Fruit fly (Drosophila melanogaster) whole organism, embryonic: ENCODE measurements around the gene RpL32.

ENCODE experiments used
- CG10462 ChIP-seq: fragments of 200-800 bp; sonication (Bioruptor generic); optimal IDR thresholded peaks from 2 replicates; lab custom pipeline; 2016; ENCODE audit warnings: missing biosample characterization, missing genetic modification characterization
- CG11695 ChIP-seq: fragments of 200-800 bp; sonication (Bioruptor generic); IDR thresholded peaks from 3 replicates; pipeline ENCODE4 v1.3.6; 2022; ENCODE audit warnings: missing biosample characterization, missing genetic modification characterization
- CG12659 ChIP-seq: fragments of 200-800 bp; sonication (Bioruptor generic); optimal IDR thresholded peaks from 3 replicates; lab custom pipeline; 2017; ENCODE audit warnings: mild to moderate bottlenecking, missing biosample characterization, missing genetic modification reagents, missing genetic modification characterization
- CG14860 ChIP-seq: fragments of 200-800 bp; sonication (Bioruptor generic); IDR thresholded peaks from 3 replicates; pipeline ENCODE4 v1.3.6; 2022; ENCODE audit warnings: missing biosample characterization, missing genetic modification characterization; ENCODE audit not compliant: partially characterized antibody
- CG15011 ChIP-seq: fragments of 200-800 bp; sonication (Bioruptor generic); optimal IDR thresholded peaks from 3 replicates; lab custom pipeline; 2018; ENCODE audit warnings: missing biosample characterization, mild to moderate bottlenecking, missing genetic modification characterization
- CG15514 ChIP-seq: fragments of 200-800 bp; sonication (Bioruptor generic); optimal IDR thresholded peaks from 3 replicates; lab custom pipeline; 2017; ENCODE audit warnings: missing biosample characterization, missing genetic modification characterization, mild to moderate bottlenecking, moderate library complexity, missing genetic modification reagents
- CG16863 ChIP-seq: fragments of 200-800 bp; sonication (Bioruptor generic); optimal IDR thresholded peaks from 3 replicates; lab custom pipeline; 2016; ENCODE audit warnings: missing biosample characterization, missing genetic modification characterization
- CG17361 ChIP-seq: fragments of 200-800 bp; sonication (Bioruptor generic); IDR thresholded peaks from 3 replicates; pipeline ENCODE4 v1.3.6; 2022; ENCODE audit warnings: missing biosample characterization, missing genetic modification characterization
- CG17568 ChIP-seq: fragments of 200-800 bp; sonication (Bioruptor generic); optimal IDR thresholded peaks from 2 replicates; lab custom pipeline; 2018; ENCODE audit warnings: missing biosample characterization, mild to moderate bottlenecking, missing genetic modification characterization, moderate library complexity
- CG17612 ChIP-seq: fragments of 200-800 bp; sonication (Bioruptor generic); IDR thresholded peaks from 2 replicates; pipeline ENCODE4 v1.3.6; 2022; ENCODE audit warnings: missing biosample characterization, missing genetic modification characterization
- CG17802 ChIP-seq: fragments of 200-800 bp; sonication (Bioruptor generic); optimal IDR thresholded peaks from 2 replicates; lab custom pipeline; 2018; ENCODE audit warnings: missing biosample characterization, mild to moderate bottlenecking, missing genetic modification characterization, moderate library complexity
- CG31224 ChIP-seq: fragments of 200-800 bp; sonication (Bioruptor generic); IDR thresholded peaks from 2 replicates; pipeline ENCODE4 v1.3.6; 2022; ENCODE audit warnings: missing biosample characterization, missing genetic modification characterization
- CG31441 ChIP-seq: fragments of 200-800 bp; sonication (Bioruptor generic); IDR thresholded peaks from 2 replicates; pipeline ENCODE4 v1.3.6; 2022; ENCODE audit warnings: missing biosample characterization, missing genetic modification characterization
- CG3407 ChIP-seq: fragments of 200-800 bp; sonication (Bioruptor generic); optimal IDR thresholded peaks from 2 replicates; lab custom pipeline; 2018; ENCODE audit warnings: missing biosample characterization, mild to moderate bottlenecking, missing genetic modification characterization
- CG34224 ChIP-seq: fragments of 200-800 bp; sonication (Bioruptor generic); IDR thresholded peaks from 3 replicates; pipeline ENCODE4 v1.3.6; 2022; ENCODE audit warnings: missing biosample characterization, missing genetic modification characterization; ENCODE audit not compliant: partially characterized antibody
- CG3847 ChIP-seq: fragments of 200-800 bp; sonication (Bioruptor generic); IDR thresholded peaks from 2 replicates; pipeline ENCODE4 v1.3.6; 2022; ENCODE audit warnings: missing biosample characterization, missing genetic modification characterization
- CG4360 ChIP-seq: fragments of 200-800 bp; sonication (Bioruptor generic); IDR thresholded peaks from 2 replicates; pipeline ENCODE4 v1.3.6; 2022; ENCODE audit warnings: missing biosample characterization, missing genetic modification characterization
- CG43689 ChIP-seq: fragments of 200-800 bp; sonication (Bioruptor generic); IDR thresholded peaks from 2 replicates; pipeline ENCODE4 v1.3.6; 2022; ENCODE audit warnings: missing biosample characterization, missing genetic modification characterization
- CG4424 ChIP-seq: fragments of 200-800 bp; sonication (Bioruptor generic); optimal IDR thresholded peaks from 3 replicates; lab custom pipeline; 2016; ENCODE audit warnings: missing biosample characterization, missing genetic modification characterization
- CG4617 ChIP-seq: fragments of 200-800 bp; sonication (Bioruptor generic); optimal IDR thresholded peaks from 3 replicates; lab custom pipeline; 2016; ENCODE audit warnings: missing biosample characterization, missing genetic modification characterization, borderline replicate concordance
- CG4820 ChIP-seq: fragments of 200-800 bp; sonication (Bioruptor generic); optimal IDR thresholded peaks from 3 replicates; lab custom pipeline; 2016; ENCODE audit warnings: missing biosample characterization, missing genetic modification characterization
- CG5180 ChIP-seq: fragments of 200-800 bp; sonication (Bioruptor generic); optimal IDR thresholded peaks from 3 replicates; lab custom pipeline; 2017; ENCODE audit warnings: missing biosample characterization, missing genetic modification characterization, mild to moderate bottlenecking, moderate library complexity, missing genetic modification reagents
- CG7745 ChIP-seq: fragments of 200-800 bp; sonication (Bioruptor generic); optimal IDR thresholded peaks from 2 replicates; lab custom pipeline; 2018; ENCODE audit warnings: missing biosample characterization, mild to moderate bottlenecking, missing genetic modification characterization, moderate library complexity
- CG7928 ChIP-seq: fragments of 200-800 bp; sonication (Bioruptor generic); optimal IDR thresholded peaks from 2 replicates; lab custom pipeline; 2017; ENCODE audit warnings: missing biosample characterization, mild to moderate bottlenecking, missing genetic modification characterization
- CG8359 ChIP-seq: fragments of 200-800 bp; sonication (Bioruptor generic); optimal IDR thresholded peaks from 2 replicates; lab custom pipeline; 2017; ENCODE audit warnings: missing biosample characterization, mild to moderate bottlenecking, missing genetic modification characterization, borderline replicate concordance
- CG8924 ChIP-seq: fragments of 200-800 bp; optimal IDR thresholded peaks from 3 replicates; lab custom pipeline; 2019; ENCODE audit warnings: missing biosample characterization, mild to moderate bottlenecking, missing genetic modification characterization, moderate library complexity
- Dp ChIP-seq: fragments of 200-800 bp; sonication (Bioruptor generic); optimal IDR thresholded peaks from 2 replicates; lab custom pipeline; 2018; ENCODE audit warnings: missing biosample characterization, mild to moderate bottlenecking, missing genetic modification characterization, moderate library complexity
- ERR ChIP-seq: fragments of 200-800 bp; sonication (Bioruptor generic); optimal IDR thresholded peaks from 2 replicates; lab custom pipeline; 2016; ENCODE audit warnings: missing biosample characterization, missing genetic modification characterization
- HLH54F ChIP-seq: fragments of 200-800 bp; sonication (Bioruptor generic); optimal IDR thresholded peaks from 3 replicates; lab custom pipeline; 2016; ENCODE audit warnings: missing biosample characterization, missing genetic modification characterization
- Hand ChIP-seq: fragments of 200-800 bp; sonication (Bioruptor generic); optimal IDR thresholded peaks from 2 replicates; lab custom pipeline; 2017; ENCODE audit warnings: mild to moderate bottlenecking, missing biosample characterization, missing genetic modification reagents, missing genetic modification characterization
- Hey ChIP-seq: fragments of 200-800 bp; sonication (Bioruptor generic); optimal IDR thresholded peaks from 3 replicates; lab custom pipeline; 2018; ENCODE audit warnings: missing biosample characterization, mild to moderate bottlenecking, missing genetic modification characterization
- Kr ChIP-seq: fragments of 200-800 bp; sonication (Bioruptor generic); optimal IDR thresholded peaks from 2 replicates; lab custom pipeline; 2017; ENCODE audit warnings: missing biosample characterization, mild to moderate bottlenecking, missing genetic modification characterization
- Lpt ChIP-seq: fragments of >200 bp; optimal IDR thresholded peaks from 2 replicates; lab custom pipeline; 2018; ENCODE audit warnings: missing biosample characterization, missing genetic modification characterization
- Ptx1 ChIP-seq: fragments of 200-800 bp; sonication (Bioruptor generic); IDR thresholded peaks from 2 replicates; pipeline ENCODE4 v1.3.6; 2022; ENCODE audit warnings: missing biosample characterization, missing genetic modification characterization
- Rx ChIP-seq: fragments of 200-800 bp; sonication (Bioruptor generic); IDR thresholded peaks from 2 replicates; pipeline ENCODE4 v1.3.6; 2022; ENCODE audit warnings: missing biosample characterization, missing genetic modification characterization
- bab2 ChIP-seq: fragments of 200-800 bp; sonication (Bioruptor generic); optimal IDR thresholded peaks from 2 replicates; lab custom pipeline; 2016; ENCODE audit warnings: missing biosample characterization, missing genetic modification characterization
- bcd ChIP-seq: fragments of 200-800 bp; sonication (Bioruptor generic); optimal IDR thresholded peaks from 2 replicates; lab custom pipeline; 2017; ENCODE audit warnings: missing biosample characterization, mild to moderate bottlenecking, missing genetic modification characterization
- btn ChIP-seq: fragments of 200-800 bp; sonication (Bioruptor generic); optimal IDR thresholded peaks from 2 replicates; lab custom pipeline; 2016; ENCODE audit warnings: missing biosample characterization, missing genetic modification characterization
- cg ChIP-seq: fragments of 200-800 bp; sonication (Bioruptor generic); optimal IDR thresholded peaks from 3 replicates; lab custom pipeline; 2019; ENCODE audit warnings: missing biosample characterization, mild to moderate bottlenecking, missing genetic modification characterization, moderate library complexity
- emc ChIP-seq: fragments of 200-800 bp; sonication (Bioruptor generic); optimal IDR thresholded peaks from 2 replicates; lab custom pipeline; 2016; ENCODE audit warnings: missing biosample characterization, missing genetic modification characterization
- ems ChIP-seq: fragments of 200-800 bp; sonication (Bioruptor generic); optimal IDR thresholded peaks from 3 replicates; lab custom pipeline; 2016; ENCODE audit warnings: missing biosample characterization, missing genetic modification characterization
- fd3F ChIP-seq: fragments of 200-800 bp; sonication (Bioruptor generic); optimal IDR thresholded peaks from 2 replicates; lab custom pipeline; 2018; ENCODE audit warnings: missing biosample characterization, mild to moderate bottlenecking, missing genetic modification characterization, moderate library complexity
- gcm2 ChIP-seq: fragments of 200-800 bp; sonication (Bioruptor generic); optimal IDR thresholded peaks from 2 replicates; lab custom pipeline; 2016; ENCODE audit warnings: missing biosample characterization, missing genetic modification characterization
- gsb ChIP-seq: fragments of 200-800 bp; sonication (Bioruptor generic); IDR thresholded peaks from 2 replicates; pipeline ENCODE4 v1.3.6; 2022; ENCODE audit warnings: missing biosample characterization, missing genetic modification characterization
- lab ChIP-seq: fragments of 200-800 bp; sonication (Bioruptor generic); optimal IDR thresholded peaks from 3 replicates; lab custom pipeline; 2017; ENCODE audit warnings: missing biosample characterization, missing genetic modification characterization, mild to moderate bottlenecking, moderate library complexity, missing genetic modification reagents
- mirr ChIP-seq: fragments of 200-800 bp; sonication (Bioruptor generic); optimal IDR thresholded peaks from 3 replicates; lab custom pipeline; 2018; ENCODE audit warnings: missing biosample characterization, mild to moderate bottlenecking, missing genetic modification characterization
- otp ChIP-seq: fragments of 200-800 bp; sonication (Bioruptor generic); IDR thresholded peaks from 3 replicates; pipeline ENCODE4, ENCODE4 v1.3.6; 2022; ENCODE audit warnings: missing biosample characterization, missing genetic modification characterization
- pnt ChIP-seq: fragments of 200-800 bp; sonication (Bioruptor generic); optimal IDR thresholded peaks from 3 replicates; lab custom pipeline; 2016; ENCODE audit warnings: missing biosample characterization, missing genetic modification characterization
- psq ChIP-seq: fragments of 200-800 bp; sonication (Bioruptor generic); optimal IDR thresholded peaks from 2 replicates; lab custom pipeline; 2017; ENCODE audit warnings: missing biosample characterization, missing genetic modification characterization
- ranshi ChIP-seq: fragments of 200-800 bp; sonication (Bioruptor generic); IDR thresholded peaks from 2 replicates; pipeline ENCODE4 v1.3.6; 2022; ENCODE audit warnings: missing biosample characterization, missing genetic modification characterization
- repo ChIP-seq: fragments of 200-800 bp; sonication (Bioruptor generic); optimal IDR thresholded peaks from 2 replicates; lab custom pipeline; 2016; ENCODE audit warnings: missing biosample characterization, missing genetic modification characterization
- stc ChIP-seq: fragments of 200-800 bp; sonication (Bioruptor generic); IDR thresholded peaks from 2 replicates; pipeline ENCODE4 v1.3.6; 2022; ENCODE audit warnings: missing biosample characterization, missing genetic modification characterization

The RpL32 gene

dm6 chr3R:30076088-30076487 lies 30.1 kb upstream of the RpL32 start (continued):
- TF ChIP-seq emc (no peak), CG4617 (GFP tag; lab: Kevin White, UChicago) (no peak), repo (no peak), Hey (no peak), CG14860 (GFP tag; lab: Robert Waterston, UW) (0 out of 3 replicates have a peak, but pooled peaks have one; percentile 35), stc (GFP tag; lab: Robert Waterston, UW) (no peak), CG17802 (tag; lab: Kevin White, UChicago) (no peak), pnt (GFP tag; lab: Kevin White, UChicago) (peak; percentile 17), Ptx1 (GFP tag; lab: Robert Waterston, UW) (0 out of 2 replicates have a peak, but pooled peaks have one; percentile 14), CG10462 (no peak), CG12659 (GFP tag; lab: Kevin White, UChicago) (no peak), CG4424 (GFP tag; lab: Kevin White, UChicago) (peak; percentile 17), CG31441 (GFP tag; lab: Robert Waterston, UW) (no peak; the same call in 1 of the 2 replicates), CG15011 (GFP tag; lab: Kevin White, UChicago) (no peak), fd3F (GFP tag; lab: Kevin White, UChicago) (no peak), CG7745 (tag; lab: Kevin White, UChicago) (no peak), CG11695 (GFP tag; lab: Robert Waterston, UW) (no peak), ems (no peak), CG17568 (no peak), CG17612 (GFP tag; lab: Robert Waterston, UW) (no peak), CG4820 (GFP tag; lab: Kevin White, UChicago) (peak; percentile 10), cg (no peak), Dp (no peak), CG8924 (no peak), Rx (GFP tag; lab: Robert Waterston, UW) (no peak), psq (no peak), gcm2 (no peak), bcd (GFP tag; lab: Kevin White, UChicago) (no peak), CG3407 (no peak), CG4360 (GFP tag; lab: Robert Waterston, UW) (no peak), CG7928 (GFP tag; lab: Kevin White, UChicago) (no peak), CG5180 (GFP tag; lab: Kevin White, UChicago) (no peak), bab2 (GFP tag; lab: Kevin White, UChicago) (no peak), otp (no peak), CG8359 (GFP tag; lab: Kevin White, UChicago) (no peak), Kr (no peak), CG16863 (GFP tag; lab: Kevin White, UChicago) (no peak), CG43689 (GFP tag; lab: Robert Waterston, UW) (no peak), mirr (no peak), ranshi (no peak; the same call in 1 of the 2 replicates), CG17361 (GFP tag; lab: Robert Waterston, UW) (no peak; the same call in 2 of the 3 replicates), Hand (GFP tag; lab: Kevin White, UChicago) (no peak), lab (GFP tag; lab: Kevin White, UChicago) (no peak), ERR (no peak), HLH54F (no peak), CG34224 (GFP tag; lab: Robert Waterston, UW) (no peak), btn (GFP tag; lab: Kevin White, UChicago) (no peak), CG3847 (GFP tag; lab: Robert Waterston, UW) (no peak), gsb (GFP tag; lab: Robert Waterston, UW) (no peak), Lpt (no peak), CG15514 (GFP tag; lab: Kevin White, UChicago) (no peak), CG31224 (no peak)
